Fruit fly (Drosophila melanogaster): Measurements from ENCODE around the gene CG42249.

CG42249 gene

DNA sequence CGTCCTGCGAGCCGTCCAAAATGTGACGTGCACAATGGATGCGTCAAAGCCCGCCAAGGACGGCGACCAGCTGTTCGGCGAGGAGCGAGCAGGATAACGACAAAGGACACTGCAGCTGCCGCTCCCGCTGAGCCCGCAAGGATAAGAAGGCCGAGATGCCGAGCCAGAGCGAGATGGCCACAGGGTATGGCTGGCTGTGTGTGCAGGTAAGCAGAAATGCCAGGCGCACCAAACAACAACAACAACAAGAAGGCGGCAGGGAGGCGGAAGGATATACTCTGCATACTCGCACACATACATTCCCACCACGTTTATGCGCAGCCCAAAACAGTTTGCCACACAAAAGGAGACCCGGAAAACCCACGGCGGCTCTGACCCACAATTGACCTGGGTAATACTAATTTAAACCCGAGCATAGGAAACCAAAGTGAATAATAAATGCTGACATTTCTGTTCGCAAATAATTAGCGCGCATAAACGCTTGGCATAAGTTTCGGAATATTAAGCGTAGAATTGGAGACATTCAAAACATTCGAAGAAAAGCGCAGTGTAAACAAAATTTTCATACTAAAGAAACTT lies 50.6 kb downstream of the CG42249 start:
- no peak for TF ChIP-seq noc (tag; optimal IDR thresholded peaks at IDR 0.05)

DNA sequence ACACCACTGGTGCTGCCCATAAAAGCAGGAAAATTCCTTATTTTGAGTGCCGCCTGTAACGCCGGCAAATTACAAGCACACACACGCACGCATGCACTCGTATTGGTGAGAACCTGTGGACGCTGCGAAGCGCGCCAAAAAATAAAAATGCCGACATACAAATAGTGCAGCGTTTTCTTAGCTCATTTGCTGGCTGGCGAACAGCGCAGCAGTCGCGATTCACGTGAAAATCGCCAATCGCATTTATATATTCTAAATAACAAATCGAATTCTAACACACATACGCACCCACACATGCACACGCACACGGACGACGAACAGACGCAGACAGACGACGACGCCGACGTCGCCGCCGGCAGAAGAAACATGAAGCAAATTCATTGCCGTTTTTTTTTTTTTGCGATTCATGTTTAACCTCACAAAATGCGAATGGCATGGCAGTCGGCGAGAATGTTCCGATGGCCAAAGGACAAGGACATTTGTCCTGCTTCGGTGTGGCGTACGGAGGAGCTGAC lies 51.5 kb downstream of the CG42249 start:
- no peak for TF ChIP-seq noc (tag; optimal IDR thresholded peaks at IDR 0.05)

DNA sequence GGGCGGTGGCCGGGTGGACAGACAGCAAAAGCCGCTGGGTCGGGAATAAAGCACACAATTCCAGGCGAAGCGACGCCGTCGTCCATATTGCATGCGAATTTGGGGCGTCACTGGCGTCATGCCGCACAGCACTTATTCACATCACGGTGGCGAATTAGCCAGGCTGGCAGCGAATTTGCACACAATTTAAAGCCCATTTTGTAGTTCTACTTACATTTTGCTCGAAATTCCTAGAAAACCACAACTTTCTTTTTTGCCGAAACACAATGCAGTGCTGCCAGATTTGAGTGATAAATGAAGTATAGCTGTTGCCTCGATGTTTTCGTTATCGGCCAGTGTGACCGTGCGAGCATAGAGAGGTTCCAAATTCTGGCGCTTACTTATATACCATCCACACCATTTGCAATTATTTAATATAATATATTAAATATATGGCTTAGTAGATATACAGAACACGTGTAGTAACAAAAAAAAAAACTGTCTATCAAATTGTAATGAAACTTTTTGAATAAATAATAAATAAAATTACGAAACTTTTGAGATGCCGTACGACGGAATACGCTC lies 52.3 kb downstream of the CG42249 start, which contains the start of gene Ran:
Ran (minus strand) TSS at position 445 of the 564 bp plus-strand sequence.
- no peak for TF ChIP-seq noc (tag; optimal IDR thresholded peaks at IDR 0.05)

DNA sequence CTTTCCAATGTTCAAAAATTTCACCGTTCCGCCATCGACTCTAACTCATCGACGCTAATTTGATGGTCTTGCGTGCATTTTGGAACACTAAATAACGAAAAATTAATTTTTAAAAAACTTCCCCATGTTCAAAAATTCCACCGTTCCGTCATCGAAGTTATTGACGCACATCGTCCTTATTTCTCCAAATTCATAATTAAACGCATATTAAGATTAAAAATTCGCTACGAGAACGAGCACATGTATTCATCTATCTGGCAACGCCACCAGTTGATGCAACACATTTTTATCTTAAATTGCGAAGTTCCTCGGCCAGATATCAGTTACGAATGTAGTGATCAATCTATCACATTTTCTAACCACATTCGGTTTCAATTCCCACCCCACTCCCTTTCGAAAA lies 53.1 kb downstream of the CG42249 start, which contains the start of gene Lint-1:
Lint-1 (plus strand) TSS at position 123 of the 400 bp plus-strand sequence.
- no peak for TF ChIP-seq noc (tag; optimal IDR thresholded peaks at IDR 0.05)

DNA sequence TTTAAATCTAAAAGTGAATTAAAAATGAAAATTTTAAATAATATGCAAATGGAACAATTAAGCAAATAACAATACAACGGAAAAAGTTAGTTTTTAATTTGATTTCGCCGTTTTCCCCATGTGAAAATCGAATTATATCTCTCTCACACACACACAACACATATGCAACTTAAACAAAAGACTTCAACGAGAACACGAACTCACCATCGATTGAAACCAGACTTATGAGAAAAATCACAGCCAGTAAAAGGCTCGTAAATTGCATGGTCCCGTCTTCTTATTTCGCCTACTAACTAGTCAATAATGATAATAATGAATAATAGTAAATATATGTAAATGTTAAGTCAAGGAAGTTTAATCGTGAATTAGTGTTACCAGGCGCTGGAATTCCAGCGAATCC lies 57.3 kb downstream of the CG42249 start:
- no peak for TF ChIP-seq noc (tag; optimal IDR thresholded peaks at IDR 0.05)

DNA sequence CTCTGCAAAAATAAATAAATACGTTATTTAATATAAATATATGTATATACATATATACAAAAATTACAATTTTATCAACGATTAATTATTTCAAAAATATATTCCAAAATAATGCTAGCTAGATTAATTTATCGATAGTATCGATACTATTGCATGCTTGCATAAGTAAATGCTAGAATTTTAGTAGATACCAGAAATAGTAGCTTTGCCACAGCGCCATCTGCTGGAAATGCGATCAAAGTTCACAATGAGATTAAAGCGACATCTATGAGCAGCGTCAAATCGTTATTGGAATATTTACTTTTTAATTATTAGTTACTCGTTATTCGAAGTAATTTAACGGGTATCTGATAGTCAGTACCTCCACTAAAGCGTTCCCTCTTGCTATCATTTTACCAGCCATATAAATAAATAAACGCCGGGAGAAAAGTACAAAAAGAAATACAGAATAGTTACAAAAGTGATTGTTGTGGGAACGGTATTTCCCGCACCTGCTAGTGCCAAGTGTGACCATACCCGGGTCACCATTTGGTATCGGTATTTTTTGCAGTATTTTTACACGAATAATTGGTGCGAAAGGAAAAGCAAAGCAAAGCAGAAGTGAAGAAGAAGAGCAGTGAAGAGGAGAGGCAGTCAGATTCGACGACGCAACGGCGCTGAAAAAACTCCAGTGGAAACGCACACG lies 57.9 kb downstream of the CG42249 start, which contains the start of the genes rtv and Dlic:
rtv (minus strand) TSS at position 165 of the 685 bp plus-strand sequence.
Dlic (plus strand) TSS at position 596 of the 685 bp plus-strand sequence.
- no peak for TF ChIP-seq noc (tag; optimal IDR thresholded peaks at IDR 0.05)

DNA sequence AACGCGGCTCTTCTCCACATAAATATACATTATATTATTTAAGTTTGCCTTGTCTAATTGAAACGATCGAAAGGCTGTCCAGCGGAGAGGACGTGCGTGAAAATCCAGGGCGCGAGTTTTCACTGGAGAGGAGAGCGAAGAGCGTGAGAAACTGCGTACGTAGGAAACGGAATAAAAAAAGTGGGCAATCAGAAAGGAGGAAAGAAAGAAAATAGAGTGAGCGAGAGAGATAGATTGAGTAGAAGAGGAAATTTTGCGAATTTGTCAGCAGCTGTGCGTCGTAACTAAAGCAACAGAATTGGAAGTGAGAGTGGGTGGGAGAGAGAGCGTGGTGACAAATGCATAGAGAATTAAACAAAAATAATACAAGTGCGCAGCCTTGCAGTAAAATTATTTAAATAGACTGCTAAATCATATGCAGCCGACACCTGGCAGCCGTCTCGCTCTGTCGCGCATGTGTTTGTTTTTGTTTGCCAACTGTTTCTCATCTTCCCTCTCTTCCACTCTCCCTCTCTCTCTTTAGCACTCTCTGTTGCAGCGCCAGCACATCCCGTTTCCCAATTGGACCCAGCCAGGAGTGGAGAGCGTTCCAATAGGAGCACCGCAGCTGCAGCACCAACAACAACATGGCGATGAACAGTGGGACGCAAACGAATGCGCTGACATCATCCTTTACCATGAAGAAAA lies 58.6 kb downstream of the CG42249 start:
- no peak for TF ChIP-seq noc (tag; optimal IDR thresholded peaks at IDR 0.05)

DNA sequence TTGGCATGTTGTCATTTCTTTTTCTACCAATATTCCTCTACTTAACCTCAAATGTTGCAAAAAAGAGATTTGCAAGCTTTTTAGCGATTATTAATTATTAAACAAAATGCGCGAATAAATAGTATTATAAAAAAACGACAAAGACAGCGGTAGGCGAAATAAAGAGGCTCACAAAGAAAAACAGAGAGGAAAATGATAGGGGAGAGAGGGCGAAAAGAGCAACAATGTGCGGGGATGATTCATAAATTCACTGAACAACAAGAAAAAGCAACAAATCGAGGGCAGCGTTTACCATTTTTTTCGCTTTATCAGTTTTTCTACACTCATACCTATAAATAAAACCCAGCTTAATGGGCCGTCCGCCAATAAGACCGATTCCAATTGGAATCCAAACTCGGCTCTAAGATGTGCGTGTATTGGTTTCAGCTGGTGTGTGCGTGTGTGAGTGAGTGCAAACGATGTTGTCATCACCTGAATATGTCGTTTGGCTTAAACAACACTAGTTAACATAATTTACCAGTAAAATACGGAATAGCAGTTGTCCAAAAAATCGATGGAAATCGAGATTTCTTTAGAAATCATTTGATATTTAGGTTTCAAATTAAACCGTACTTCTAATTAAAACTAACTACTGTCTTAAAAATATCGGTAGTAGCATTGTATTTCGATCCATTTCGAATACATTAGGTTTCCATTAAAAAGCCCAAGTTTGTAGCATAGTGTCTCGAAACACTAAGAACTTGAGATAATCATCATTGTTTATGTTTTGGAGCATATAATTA lies 59.9 kb downstream of the CG42249 start:
- peak; percentile 39 for TF ChIP-seq noc (tag; optimal IDR thresholded peaks at IDR 0.05)

Measured in whole organism, larva.